Worm (Caenorhabditis elegans): ENCODE results near the gene T10D4.1.
A peak's percentile ranks its signal among the peaks of the same experiment; 100 is the strongest.
"Not testable (repeated sequence)": the region's sequence is repeated elsewhere in the genome, so short reads cannot be mapped to it uniquely, and the experiment has no call there.

T10D4.1 gene

DNA sequence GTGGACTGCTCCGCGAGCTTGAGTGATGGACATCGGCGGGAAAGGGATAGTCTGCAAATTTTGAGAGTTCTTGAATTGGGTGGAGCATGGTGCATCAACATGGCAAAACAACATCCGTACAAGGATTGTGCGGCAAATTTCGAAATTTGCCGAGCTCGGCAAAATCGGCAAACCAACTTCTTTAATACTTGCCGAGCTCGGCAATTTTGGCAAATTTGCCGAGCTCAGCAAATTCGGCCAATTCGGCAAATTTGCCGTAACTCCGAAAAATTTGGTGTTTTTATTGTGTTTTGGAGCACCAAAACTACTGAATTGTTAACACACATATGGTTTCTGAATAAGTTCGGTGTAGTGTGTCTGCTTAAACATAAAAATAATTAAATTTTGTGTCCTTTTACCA, 20.1 kb downstream of the T10D4.1 start, which contains the start of gene fbxc-55:
Gene fbxc-55, minus strand, starts transcription at position 101 of the 400 bp plus-strand sequence.
- TF ChIP-seq saeg-2 (GFP tag; IDR thresholded peaks at IDR 0.05): no peak
- no peak for TF ChIP-seq ces-1 (GFP tag; optimal IDR thresholded peaks at IDR 0.05)
- TF ChIP-seq tag-97 (GFP tag; IDR thresholded peaks at IDR 0.05): no peak
- TF ChIP-seq rbr-2 (tag; optimal IDR thresholded peaks at IDR 0.05): no peak

DNA sequence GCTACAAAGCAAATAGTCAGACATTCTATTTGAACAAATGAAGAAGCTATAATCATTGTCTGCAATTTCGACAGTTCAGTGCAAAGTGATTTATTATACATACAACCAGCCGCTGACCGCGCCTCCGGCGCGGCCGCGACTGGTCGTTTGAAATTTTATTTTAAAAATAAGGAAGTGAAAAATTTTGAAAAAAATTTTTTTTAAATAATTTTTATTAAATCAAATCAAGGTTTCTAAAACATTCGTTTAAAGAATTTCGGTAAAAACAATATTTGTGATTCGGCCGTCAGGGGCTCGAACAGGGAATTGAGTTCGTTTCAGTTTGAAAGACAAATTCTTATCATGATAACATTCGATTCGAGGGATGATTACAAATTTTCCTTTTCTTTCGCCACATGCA, 22.2 kb downstream of the T10D4.1 start, which contains the start of gene Y27F2A.10:
Gene Y27F2A.10, minus strand, starts transcription at position 101 of the 400 bp plus-strand sequence.
- TF ChIP-seq nhr-41 (GFP tag; IDR thresholded peaks at IDR 0.05) (no peak), nhr-42 (GFP tag; IDR thresholded peaks at IDR 0.05) (no peak), D1046.2 (GFP tag; IDR thresholded peaks at IDR 0.05) (no peak)

DNA sequence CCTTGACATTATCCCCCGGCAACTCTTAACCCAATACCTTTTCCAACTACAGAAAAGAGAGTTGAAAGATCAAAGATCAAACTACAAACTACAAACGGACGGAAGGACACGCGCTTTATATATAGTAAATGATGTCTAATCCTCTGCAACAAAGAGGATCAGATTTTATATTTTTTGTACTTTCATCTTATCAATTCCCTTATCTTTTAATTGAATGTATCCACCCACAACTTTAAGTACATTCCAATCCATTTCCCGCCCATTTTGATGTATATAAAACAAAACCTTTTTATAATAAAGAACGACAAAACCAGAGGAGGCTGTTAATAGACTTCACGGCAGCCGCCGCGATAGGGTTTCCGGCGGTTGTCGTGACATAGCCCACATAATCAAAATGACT, 27.7 kb downstream of the T10D4.1 start, which contains the start of gene sri-40:
Gene sri-40, plus strand, starts transcription at position 301 of the 400 bp plus-strand sequence.
- not testable (repeated sequence) for TF ChIP-seq fos-1 (tag; optimal IDR thresholded peaks at IDR 0.05); sdz-12 (GFP tag; optimal IDR thresholded peaks at IDR 0.05); unc-39 (tag; optimal IDR thresholded peaks at IDR 0.05)

DNA sequence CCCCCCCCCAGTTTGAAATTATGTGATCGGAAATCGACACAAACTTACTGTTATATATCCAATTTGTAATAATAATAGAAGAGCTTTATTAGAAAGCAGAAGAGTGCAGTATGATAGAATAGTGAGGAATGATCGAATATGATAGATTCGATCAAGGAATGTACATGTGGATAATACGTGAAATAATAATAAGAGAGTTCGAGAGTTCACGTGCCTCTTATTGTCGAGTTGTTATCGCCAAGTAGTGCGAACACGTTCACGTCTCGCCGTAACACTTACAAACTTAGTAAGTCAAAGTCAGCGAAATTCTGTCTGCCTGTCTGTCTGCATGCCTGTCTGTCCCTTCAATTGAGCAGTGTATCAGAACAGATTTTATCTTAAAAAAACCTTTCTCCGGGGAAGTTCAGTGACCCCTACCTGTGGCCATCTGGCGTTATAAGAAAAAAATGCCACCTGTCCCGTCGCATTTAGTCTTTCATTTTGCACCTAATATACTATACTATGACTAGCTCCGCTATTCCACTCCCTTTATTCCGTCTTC, 33.4 kb downstream of the T10D4.1 start, which contains the start of the genes Y27F2A.6 and Y27F2A.8:
Gene Y27F2A.6, minus strand, starts transcription at position 101 of the 541 bp plus-strand sequence.
Gene Y27F2A.8, plus strand, starts transcription at position 491 of the 541 bp plus-strand sequence.
- not testable (repeated sequence) for TF ChIP-seq zip-2 (tag; optimal IDR thresholded peaks at IDR 0.05); zfp-3 (GFP tag; conservative IDR thresholded peaks at IDR 0.05); cey-2 (tag; optimal IDR thresholded peaks at IDR 0.05; ENCODE audit: borderline replicate concordance, insufficient read depth)

DNA sequence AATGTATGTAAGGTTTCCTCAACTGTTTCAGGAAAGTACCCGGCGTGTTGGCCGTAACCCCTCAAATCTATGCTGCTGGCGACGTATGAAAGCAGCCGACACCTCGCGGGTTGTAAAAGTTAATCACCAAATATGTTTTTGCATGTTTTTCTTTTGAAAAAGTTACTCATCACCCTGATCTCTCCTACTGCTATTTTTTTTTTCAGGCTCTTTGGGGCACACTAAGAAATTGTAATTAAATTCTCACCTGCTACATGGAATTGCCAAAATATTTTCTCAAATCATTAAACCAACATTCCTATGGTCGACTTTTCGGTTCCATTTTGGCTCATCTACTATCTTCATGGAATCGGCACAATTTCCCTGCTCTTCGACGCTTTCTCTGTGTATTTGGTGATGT, 34.9 kb downstream of the T10D4.1 start, which contains the start of gene sri-78:
Gene sri-78, plus strand, starts transcription at position 301 of the 400 bp plus-strand sequence.
- not testable (repeated sequence) for TF ChIP-seq ZK546.5 (tag; optimal IDR thresholded peaks at IDR 0.05); nhr-102 (tag; optimal IDR thresholded peaks at IDR 0.05); egl-43 (GFP tag; IDR thresholded peaks at IDR 0.05)

DNA sequence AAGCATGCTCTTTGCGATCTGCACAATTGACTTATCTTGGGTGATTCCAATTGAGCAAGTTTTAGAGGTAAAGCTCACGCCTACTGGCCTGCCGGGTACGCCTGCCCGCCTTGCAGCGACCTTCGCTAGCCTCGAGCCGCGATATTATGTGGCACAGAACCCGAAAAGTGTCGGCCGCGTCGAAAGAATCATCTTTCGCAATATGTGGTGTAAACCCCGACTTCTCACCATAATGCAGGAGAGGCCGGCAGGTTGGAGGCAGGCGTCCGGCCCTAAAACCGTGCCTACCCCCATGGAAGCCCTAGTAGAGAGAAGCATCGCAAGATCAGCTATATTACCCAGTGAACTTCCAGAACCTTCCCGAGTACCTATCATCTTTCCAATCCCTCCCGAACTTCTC, 35.9 kb downstream of the T10D4.1 start:
- TF ChIP-seq egl-43 (GFP tag; IDR thresholded peaks at IDR 0.05): 0 out of 2 replicates have a peak, but pooled peaks have one; percentile 44
- peak; percentile 41; the same call in 1 of the 2 replicates for TF ChIP-seq Y48G9A.11 (GFP tag; IDR thresholded peaks at IDR 0.05)
- peak; percentile 21 for TF ChIP-seq aha-1 (tag)
- TF ChIP-seq sdz-12 (GFP tag; optimal IDR thresholded peaks at IDR 0.05): no peak
- peak; percentile 55 for TF ChIP-seq set-16 (GFP tag; IDR thresholded peaks at IDR 0.05)

DNA sequence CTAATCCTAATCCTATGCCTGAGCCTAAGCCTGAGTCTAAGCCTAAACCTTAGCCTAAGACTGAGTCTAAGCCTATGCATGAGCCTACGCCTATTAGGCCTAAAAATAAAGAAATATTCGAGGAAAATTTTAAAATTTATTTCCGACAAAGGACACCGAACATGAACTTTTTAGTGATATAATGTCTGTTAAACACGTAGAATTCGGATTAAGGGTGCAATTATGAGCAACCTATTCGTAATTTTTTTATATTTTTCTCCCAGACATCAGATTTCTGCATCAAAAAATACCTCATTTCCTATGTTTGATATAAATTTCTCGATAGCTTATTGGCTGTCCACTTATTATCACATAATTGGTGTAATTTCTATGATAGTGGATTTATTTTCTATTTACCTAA, 39.1 kb downstream of the T10D4.1 start, which contains the start of gene Y27F2A.11:
Gene Y27F2A.11, plus strand, starts transcription at position 301 of the 400 bp plus-strand sequence.
- not testable (repeated sequence) for TF ChIP-seq lsy-2, daf-12, attf-4 (tag; optimal IDR thresholded peaks at IDR 0.05)

DNA sequence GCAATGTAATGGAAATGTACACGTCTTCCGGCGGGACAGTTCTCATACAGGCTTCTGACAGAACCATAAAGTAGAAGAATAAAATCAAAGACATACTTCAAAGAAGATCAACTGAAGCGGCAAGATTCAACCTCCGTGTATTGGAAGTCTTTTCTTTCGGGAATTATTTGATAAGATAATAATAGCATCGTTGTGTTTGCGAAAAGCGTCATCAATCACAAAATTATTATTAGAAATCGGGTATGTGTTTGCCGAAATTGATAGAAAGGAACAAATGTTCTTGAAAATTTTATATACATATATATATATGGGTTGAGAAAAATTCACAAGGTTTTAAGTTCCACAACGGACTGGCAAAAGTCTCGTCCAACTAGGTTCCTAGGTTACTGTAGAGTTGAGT, 41.6 kb downstream of the T10D4.1 start, which contains the start of gene Y27F2A.9:
Gene Y27F2A.9, minus strand, starts transcription at position 101 of the 400 bp plus-strand sequence.
- not testable (repeated sequence) for TF ChIP-seq ama-1 (optimal IDR thresholded peaks at IDR 0.05); daf-16 (GFP tag; optimal IDR thresholded peaks at IDR 0.05); daf-16 (tag; optimal IDR thresholded peaks at IDR 0.05); vab-7 (GFP tag; IDR thresholded peaks at IDR 0.05)
